Worm (Caenorhabditis elegans) whole organism, L4 larva: ENCODE results near the gene Y43F4A.1.
"Not testable (repeated sequence)": the region's sequence is repeated elsewhere in the genome, so short reads cannot be mapped to it uniquely, and the experiment has no call there.

Source experiments
- ceh-28 ChIP-seq: fragments of 150-350 bp; optimal IDR thresholded peaks from 2 replicates; lab custom pipeline; 2014; ENCODE audit warnings: missing biosample characterization, missing genetic modification reagents, missing genetic modification characterization
- ceh-82 ChIP-seq: sonication (generic microtip); optimal IDR thresholded peaks from 2 replicates; lab custom pipeline; 2017; ENCODE audit warnings: missing biosample characterization, missing genetic modification characterization
- ctbp-1 ChIP-seq: fragments of 200-800 bp; sonication (Bioruptor generic); IDR thresholded peaks from 2 replicates; pipeline ENCODE4 v1.3.6; 2022; ENCODE audit warnings: missing genetic modification reagents, missing genetic modification characterization, missing compliant biosample characterization
- duxl-1 ChIP-seq: sonication (generic microtip); optimal IDR thresholded peaks from 2 replicates; lab custom pipeline; 2016; ENCODE audit warnings: mild to moderate bottlenecking, missing genetic modification characterization, moderate library complexity, missing compliant biosample characterization; ENCODE audit not compliant: poor library complexity
- lin-13 ChIP-seq: fragments of 150-350 bp; optimal IDR thresholded peaks from 2 replicates; lab custom pipeline; 2014; ENCODE audit warnings: missing biosample characterization, missing genetic modification reagents, missing genetic modification characterization
- mdl-1 ChIP-seq, 2 experiments: fragments of 150-350 bp in 1 of 2; sonication (generic microtip) in 1 of 2; optimal IDR thresholded peaks; 2 replicates each; lab custom pipeline; 2014 to 2017; ENCODE audit warnings: missing biosample characterization in 2 of 2, missing genetic modification characterization in 2 of 2
- mep-1 ChIP-seq: fragments of 150-350 bp; sonication (generic microtip); optimal IDR thresholded peaks from 3 replicates; lab custom pipeline; 2014; ENCODE audit warnings: missing biosample characterization, missing genetic modification characterization
- nhr-102 ChIP-seq: sonication (generic microtip); optimal IDR thresholded peaks from 2 replicates; lab custom pipeline; 2016; ENCODE audit warnings: mild to moderate bottlenecking, missing genetic modification characterization, moderate library complexity, missing compliant biosample characterization
- nhr-11 ChIP-seq: fragments of 150-350 bp; optimal IDR thresholded peaks from 2 replicates; lab custom pipeline; 2014; ENCODE audit warnings: missing biosample characterization, missing genetic modification characterization
- nhr-6 ChIP-seq: fragments of 150-350 bp; optimal IDR thresholded peaks from 2 replicates; lab custom pipeline; 2014; ENCODE audit warnings: missing biosample characterization, missing genetic modification characterization
- unc-130 ChIP-seq: sonication (generic microtip); optimal IDR thresholded peaks from 2 replicates; lab custom pipeline; 2016; ENCODE audit warnings: missing genetic modification reagents, missing genetic modification characterization, missing compliant biosample characterization
- ztf-11 ChIP-seq: fragments of 150-350 bp; optimal IDR thresholded peaks from 2 replicates; lab custom pipeline; 2014; ENCODE audit warnings: missing biosample characterization, missing genetic modification characterization

DNA sequence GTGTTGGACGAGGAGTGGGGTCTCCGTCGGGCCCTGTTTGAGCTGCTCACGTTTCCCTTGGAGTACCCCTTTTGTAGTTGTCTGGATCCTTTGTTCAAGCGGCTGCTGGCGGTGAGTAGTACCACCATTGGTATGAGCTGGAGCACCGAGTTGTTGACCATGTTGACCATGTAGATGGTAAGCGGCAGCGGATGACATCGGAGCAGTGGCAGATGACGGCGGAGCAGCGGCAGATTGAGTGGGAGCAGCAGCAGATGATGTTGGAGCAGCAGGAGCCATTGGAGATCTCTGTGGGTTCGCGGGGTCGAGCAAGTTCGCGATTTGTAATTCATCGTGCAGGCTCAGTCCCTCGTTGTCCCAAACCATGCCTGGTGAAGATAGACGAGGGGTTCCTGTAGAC lies 13.3 kb downstream of the Y43F4A.1 start:
- not testable (repeated sequence) for TF ChIP-seq duxl-1 (tag; lab: Kevin White, UChicago); nhr-11 (tag; lab: Kevin White, UChicago); nhr-102 (tag; lab: Kevin White, UChicago); ceh-82; lin-13 (GFP tag; lab: Kevin White, UChicago); unc-130; ceh-28 (tag; lab: Kevin White, UChicago); mep-1; ctbp-1 (GFP tag; lab: Robert Waterston, UW); mdl-1 (tag; optimal IDR thresholded peaks at IDR 0.05; lab: Kevin White, UChicago); ztf-11 (tag; lab: Kevin White, UChicago); nhr-6 (tag; lab: Kevin White, UChicago)
